Worm (Caenorhabditis elegans) whole organism, L2 larva: ENCODE data around the gene D1054.1.

Source experiments
- alr-1 ChIP-seq: fragments of 150-350 bp; optimal IDR thresholded peaks from 2 replicates; lab custom pipeline; 2014; ENCODE audit warnings: missing biosample characterization, missing genetic modification characterization
- aly-2 ChIP-seq: fragments of 150-350 bp; optimal IDR thresholded peaks from 2 replicates; lab custom pipeline; 2014; ENCODE audit warnings: missing biosample characterization, missing genetic modification characterization
- ama-1 ChIP-seq: fragments of 150-350 bp; optimal IDR thresholded peaks from 2 replicates; lab custom pipeline; 2018; ENCODE audit warnings: inconsistent platforms
- ceh-82 ChIP-seq: fragments of 150-350 bp; optimal IDR thresholded peaks from 2 replicates; lab custom pipeline; 2014; ENCODE audit warnings: missing biosample characterization, missing genetic modification characterization
- lin-39 ChIP-seq: fragments of 150-350 bp; optimal IDR thresholded peaks from 2 replicates; lab custom pipeline; 2014; ENCODE audit warnings: missing biosample characterization, missing genetic modification reagents, missing genetic modification characterization
- mab-5 ChIP-seq: fragments of 150-350 bp; optimal IDR thresholded peaks from 2 replicates; lab custom pipeline; 2014; ENCODE audit warnings: missing biosample characterization, missing genetic modification characterization
- nhr-12 ChIP-seq: fragments of 150-350 bp; optimal IDR thresholded peaks from 2 replicates; lab custom pipeline; 2014; ENCODE audit warnings: missing biosample characterization, missing genetic modification characterization
- nhr-237 ChIP-seq: fragments of 150-350 bp; optimal IDR thresholded peaks from 2 replicates; lab custom pipeline; 2014; ENCODE audit warnings: missing biosample characterization, missing genetic modification characterization
- snpc-4 ChIP-seq: fragments of 150-350 bp; optimal IDR thresholded peaks from 2 replicates; lab custom pipeline; 2014; ENCODE audit warnings: missing biosample characterization, missing genetic modification characterization
- unc-39 ChIP-seq: fragments of 150-350 bp; optimal IDR thresholded peaks from 2 replicates; lab custom pipeline; 2014; ENCODE audit warnings: missing biosample characterization, missing genetic modification characterization
- ztf-4 ChIP-seq: fragments of 150-350 bp; optimal IDR thresholded peaks from 2 replicates; lab custom pipeline; 2014; ENCODE audit warnings: missing biosample characterization, missing genetic modification characterization

ce11 chrV:10795494-10795893 is 25.5 kb upstream of the D1054.1 start, which contains the start of gene D1054.19:
- TF ChIP-seq nhr-12 (tag; lab: Kevin White, UChicago) (no peak), ceh-82 (tag; lab: Kevin White, UChicago) (no peak), alr-1 (no peak), mab-5 (tag; lab: Kevin White, UChicago) (no peak), ama-1 (lab: Kevin White, UChicago) (no peak), snpc-4 (no peak), lin-39 (tag; lab: Kevin White, UChicago) (no peak), aly-2 (tag; lab: Kevin White, UChicago) (no peak), unc-39 (tag; lab: Kevin White, UChicago) (no peak), ztf-4 (no peak), nhr-237 (tag; lab: Kevin White, UChicago) (no peak)
